Fruit fly (Drosophila melanogaster) whole organism, adult: ENCODE results near the gene PGRP-LF.

Source experiments
- CG11617 ChIP-seq: fragments of 200-800 bp; sonication (Bioruptor generic); optimal IDR thresholded peaks from 2 replicates; lab custom pipeline; 2017; ENCODE audit warnings: mild to moderate bottlenecking, missing biosample characterization, missing genetic modification reagents, missing genetic modification characterization
- CG12768 ChIP-seq: fragments of 200-800 bp; sonication (Bioruptor generic); optimal IDR thresholded peaks from 2 replicates; lab custom pipeline; 2017; ENCODE audit warnings: missing biosample characterization, missing genetic modification characterization, mild to moderate bottlenecking, moderate library complexity, missing genetic modification reagents
- CG14711 ChIP-seq: fragments of 200-800 bp; sonication (Bioruptor generic); optimal IDR thresholded peaks from 2 replicates; lab custom pipeline; 2018; ENCODE audit warnings: missing biosample characterization, mild to moderate bottlenecking, missing genetic modification characterization, moderate library complexity
- CG1620 ChIP-seq: fragments of 200-800 bp; sonication (Bioruptor generic); optimal IDR thresholded peaks from 2 replicates; lab custom pipeline; 2016; ENCODE audit warnings: missing biosample characterization, missing genetic modification characterization
- CG33017 ChIP-seq: fragments of 200-800 bp; sonication (Bioruptor generic); optimal IDR thresholded peaks from 2 replicates; lab custom pipeline; 2018; ENCODE audit warnings: missing biosample characterization, mild to moderate bottlenecking, missing genetic modification characterization, moderate library complexity
- CG5204 ChIP-seq: fragments of 200-800 bp; sonication (Bioruptor generic); optimal IDR thresholded peaks from 2 replicates; lab custom pipeline; 2016; ENCODE audit warnings: missing biosample characterization, missing genetic modification characterization
- CG7045 ChIP-seq: fragments of 200-800 bp; sonication (Bioruptor generic); optimal IDR thresholded peaks from 2 replicates; lab custom pipeline; 2017; ENCODE audit warnings: missing biosample characterization, mild to moderate bottlenecking, missing genetic modification characterization
- CG7101 ChIP-seq: fragments of 200-800 bp; sonication (Bioruptor generic); optimal IDR thresholded peaks from 2 replicates; lab custom pipeline; 2018; ENCODE audit warnings: missing biosample characterization, mild to moderate bottlenecking, missing genetic modification characterization, moderate library complexity
- Clk ChIP-seq: fragments of 200-800 bp; sonication (Bioruptor generic); optimal IDR thresholded peaks from 2 replicates; lab custom pipeline; 2017; ENCODE audit warnings: missing biosample characterization, missing genetic modification characterization
- Crg-1 ChIP-seq: fragments of 200-800 bp; sonication (Bioruptor generic); optimal IDR thresholded peaks from 2 replicates; lab custom pipeline; 2016; ENCODE audit warnings: missing biosample characterization, missing genetic modification characterization
- Hr96 ChIP-seq: fragments of 200-800 bp; sonication (Bioruptor generic); optimal IDR thresholded peaks from 2 replicates; lab custom pipeline; 2016; ENCODE audit warnings: missing biosample characterization, missing genetic modification characterization
- Mnt ChIP-seq: fragments of 200-800 bp; sonication (Bioruptor generic); optimal IDR thresholded peaks from 2 replicates; lab custom pipeline; 2016; ENCODE audit warnings: missing biosample characterization, mild to moderate bottlenecking, missing genetic modification characterization
- bab1 ChIP-seq: fragments of 200-800 bp; sonication (Bioruptor generic); optimal IDR thresholded peaks from 3 replicates; lab custom pipeline; 2019; ENCODE audit warnings: missing biosample characterization, mild to moderate bottlenecking, missing genetic modification characterization, moderate library complexity
- cic ChIP-seq: fragments of 200-800 bp; sonication (Bioruptor generic); optimal IDR thresholded peaks from 2 replicates; lab custom pipeline; 2017; ENCODE audit warnings: missing biosample characterization, mild to moderate bottlenecking, missing genetic modification characterization, moderate library complexity
- cnc ChIP-seq, 2 experiments: fragments of >200 bp; optimal IDR thresholded peaks; 2 replicates each; lab custom pipeline; 2017
- kay ChIP-seq: fragments of 200-800 bp; sonication (Bioruptor generic); peaks from one replicate; lab custom pipeline; 2016; ENCODE audit warnings: missing biosample characterization, missing genetic modification characterization, borderline replicate concordance
- ovo ChIP-seq: fragments of 200-800 bp; sonication (Bioruptor generic); optimal IDR thresholded peaks from 2 replicates; lab custom pipeline; 2016; ENCODE audit warnings: missing biosample characterization, missing genetic modification characterization
- pad ChIP-seq: fragments of 200-800 bp; sonication (Bioruptor generic); optimal IDR thresholded peaks from 3 replicates; lab custom pipeline; 2017; ENCODE audit warnings: missing biosample characterization, missing genetic modification characterization, mild to moderate bottlenecking, moderate library complexity, missing genetic modification reagents
- tj ChIP-seq: fragments of 200-800 bp; sonication (Bioruptor generic); optimal IDR thresholded peaks from 3 replicates; lab custom pipeline; 2017; ENCODE audit warnings: missing biosample characterization, mild to moderate bottlenecking, missing genetic modification characterization, moderate library complexity
- toe ChIP-seq: fragments of 200-800 bp; sonication (Bioruptor generic); optimal IDR thresholded peaks from 2 replicates; lab custom pipeline; 2016; ENCODE audit warnings: missing biosample characterization, missing genetic modification characterization

The PGRP-LF gene

dm6 chr3L:9349314-9349733, at the start of gene PGRP-LF:
PGRP-LF (plus strand) TSS chr3L:9349609.
- no peak for TF ChIP-seq CG14711 (tag; lab: Kevin White, UChicago)
- no peak for TF ChIP-seq CG1620 (GFP tag; lab: Kevin White, UChicago)
- peak; percentile 36 for TF ChIP-seq Hr96 (GFP tag; lab: Kevin White, UChicago)
- peak; percentile 92 for TF ChIP-seq cic (GFP tag; lab: Kevin White, UChicago)
- peak; percentile 5 for TF ChIP-seq Clk
- peak; percentile 74 for TF ChIP-seq CG33017 (tag; lab: Kevin White, UChicago)
- no peak for TF ChIP-seq ovo (GFP tag; lab: Kevin White, UChicago)
- peak; percentile 24 for TF ChIP-seq bab1 (GFP tag; lab: Kevin White, UChicago)
- peak; percentile 50 for TF ChIP-seq toe (GFP tag; lab: Kevin White, UChicago)
- TF ChIP-seq tj: no peak
- peak; percentile 99 for TF ChIP-seq kay
- no peak for TF ChIP-seq Crg-1 (GFP tag; lab: Kevin White, UChicago)
- TF ChIP-seq CG5204 (GFP tag; lab: Kevin White, UChicago): peak; percentile 38
- peak; percentile 60 for TF ChIP-seq Mnt (GFP tag; lab: Kevin White, UChicago)
- TF ChIP-seq CG7045 (GFP tag; lab: Kevin White, UChicago): no peak
- TF ChIP-seq CG7101 (tag; lab: Kevin White, UChicago): peak; percentile 54
- peak; percentile 85 for TF ChIP-seq CG12768 (GFP tag; lab: Kevin White, UChicago)
- peak; percentile 7 for TF ChIP-seq CG11617 (GFP tag; lab: Kevin White, UChicago)

dm6 chr3L:9304393-9304792, 45.0 kb upstream of the PGRP-LF start:
- no peak for TF ChIP-seq CG1620 (GFP tag; lab: Kevin White, UChicago)
- no peak for TF ChIP-seq CG11617 (GFP tag; lab: Kevin White, UChicago)
- no peak for TF ChIP-seq CG33017 (tag; lab: Kevin White, UChicago)
- TF ChIP-seq Crg-1 (GFP tag; lab: Kevin White, UChicago): no peak
- no peak for TF ChIP-seq kay
- no peak for TF ChIP-seq cnc (optimal IDR thresholded peaks at IDR 0.05; lab: Kevin White, UChicago)
- no peak for TF ChIP-seq ovo (GFP tag; lab: Kevin White, UChicago)
- no peak for TF ChIP-seq CG7101 (tag; lab: Kevin White, UChicago)
- TF ChIP-seq tj: no peak
- TF ChIP-seq Clk: no peak
- no peak for TF ChIP-seq Hr96 (GFP tag; lab: Kevin White, UChicago)
- TF ChIP-seq pad (GFP tag; lab: Kevin White, UChicago): no peak
- no peak for TF ChIP-seq toe (GFP tag; lab: Kevin White, UChicago)
- TF ChIP-seq Mnt (GFP tag; lab: Kevin White, UChicago): no peak
- no peak for TF ChIP-seq CG5204 (GFP tag; lab: Kevin White, UChicago)
- no peak for TF ChIP-seq CG7045 (GFP tag; lab: Kevin White, UChicago)
- no peak for TF ChIP-seq CG14711 (tag; lab: Kevin White, UChicago)
- TF ChIP-seq bab1 (GFP tag; lab: Kevin White, UChicago): no peak
- TF ChIP-seq CG12768 (GFP tag; lab: Kevin White, UChicago): no peak
- no peak for TF ChIP-seq cic (GFP tag; lab: Kevin White, UChicago)

- no peak for TF ChIP-seq CG11617 (GFP tag; lab: Kevin White, UChicago)
- peak; percentile 12 for TF ChIP-seq CG1620 (GFP tag; lab: Kevin White, UChicago)
- peak; percentile 23 for TF ChIP-seq CG5204 (GFP tag; lab: Kevin White, UChicago)
- peak; percentile 34 for TF ChIP-seq toe (GFP tag; lab: Kevin White, UChicago)
- no peak for TF ChIP-seq CG14711 (tag; lab: Kevin White, UChicago)
- no peak for TF ChIP-seq Hr96 (GFP tag; lab: Kevin White, UChicago)
- TF ChIP-seq CG7101 (tag; lab: Kevin White, UChicago): peak; percentile 29
- TF ChIP-seq kay: peak; percentile 83
- TF ChIP-seq cic (GFP tag; lab: Kevin White, UChicago): peak; percentile 47
- TF ChIP-seq tj: no peak
- TF ChIP-seq Mnt (GFP tag; lab: Kevin White, UChicago): peak; percentile 3
Observed at dm6 chr3L:9333745-9334382, 15.5 kb upstream of the PGRP-LF start, which contains the start of gene PGRP-LA. PGRP-LA (plus strand) TSS chr3L:9334332.

dm6 chr3L:9335711-9336110, 13.7 kb upstream of the PGRP-LF start:
- TF ChIP-seq ovo (GFP tag; lab: Kevin White, UChicago) (peak; percentile 41), CG11617 (GFP tag; lab: Kevin White, UChicago) (peak; percentile 5), tj (peak; percentile 7), CG5204 (GFP tag; lab: Kevin White, UChicago) (no peak), kay (peak; percentile 85), CG14711 (tag; lab: Kevin White, UChicago) (no peak), Clk (peak; percentile 6), Crg-1 (GFP tag; lab: Kevin White, UChicago) (no peak), CG12768 (GFP tag; lab: Kevin White, UChicago) (peak; percentile 90), CG1620 (GFP tag; lab: Kevin White, UChicago) (no peak), CG7101 (tag; lab: Kevin White, UChicago) (peak; percentile 1), cnc (optimal IDR thresholded peaks at IDR 0.05; lab: Kevin White, UChicago) (peak in 1 of 2 experiments; percentile 52), CG7045 (GFP tag; lab: Kevin White, UChicago) (peak; percentile 32), CG33017 (tag; lab: Kevin White, UChicago) (peak; percentile 38), Mnt (GFP tag; lab: Kevin White, UChicago) (peak; percentile 11), pad (GFP tag; lab: Kevin White, UChicago) (peak; percentile 59), cic (GFP tag; lab: Kevin White, UChicago) (peak; percentile 98), toe (GFP tag; lab: Kevin White, UChicago) (no peak), Hr96 (GFP tag; lab: Kevin White, UChicago) (no peak), bab1 (GFP tag; lab: Kevin White, UChicago) (no peak)

- TF ChIP-seq CG1620 (GFP tag; lab: Kevin White, UChicago) (no peak), cic (GFP tag; lab: Kevin White, UChicago) (peak; percentile 51)
Observed at dm6 chr3L:9337942-9338468, 11.4 kb upstream of the PGRP-LF start.
